Worm (Caenorhabditis elegans) whole organism, young adult: ENCODE results near the gene col-40.

ENCODE experiments used
- B0019.2 ChIP-seq: fragments of 200-800 bp; sonication (Bioruptor generic); conservative IDR thresholded peaks from 2 replicates; pipeline ENCODE4 v1.3.6; 2022; ENCODE audit warnings: missing genetic modification reagents, missing genetic modification characterization, missing compliant biosample characterization
- B0261.1 ChIP-seq: sonication (generic microtip); optimal IDR thresholded peaks from 2 replicates; lab custom pipeline; 2016; ENCODE audit warnings: mild to moderate bottlenecking, missing genetic modification characterization, moderate library complexity, missing compliant biosample characterization
- F23B12.7 ChIP-seq: sonication (generic microtip); optimal IDR thresholded peaks from 2 replicates; lab custom pipeline; 2017; ENCODE audit warnings: missing genetic modification characterization, mild to moderate bottlenecking, missing compliant biosample characterization, antibody characterized with exemption, moderate library complexity; ENCODE audit not compliant: insufficient read depth
- F33H1.4 ChIP-seq: fragments of 200-800 bp; sonication (Bioruptor generic); IDR thresholded peaks from 2 replicates; pipeline ENCODE4 v1.3.6; 2022; ENCODE audit warnings: missing genetic modification reagents, missing genetic modification characterization, missing compliant biosample characterization
- F52B5.7 ChIP-seq: sonication (generic microtip); optimal IDR thresholded peaks from 2 replicates; lab custom pipeline; 2016; ENCODE audit warnings: mild to moderate bottlenecking, missing genetic modification characterization, missing compliant biosample characterization
- K12H6.12 ChIP-seq: fragments of 200-800 bp; sonication (Bioruptor generic); optimal IDR thresholded peaks from 2 replicates; lab custom pipeline; 2018; ENCODE audit warnings: mild to moderate bottlenecking, missing genetic modification characterization, missing compliant biosample characterization
- Y53G8AR.9 ChIP-seq: fragments of 200-800 bp; sonication (Bioruptor generic); conservative IDR thresholded peaks from 2 replicates; pipeline ENCODE4 v1.3.6; 2022; ENCODE audit warnings: missing genetic modification reagents, missing genetic modification characterization, missing compliant biosample characterization
- Y67H2A.10 ChIP-seq: fragments of 200-800 bp; sonication (Bioruptor generic); conservative IDR thresholded peaks from 2 replicates; pipeline ENCODE4 v1.3.6; 2022; ENCODE audit warnings: missing genetic modification reagents, missing genetic modification characterization, missing compliant biosample characterization
- ZK185.1 ChIP-seq: sonication (generic microtip); optimal IDR thresholded peaks from 2 replicates; lab custom pipeline; 2016; ENCODE audit warnings: mild to moderate bottlenecking, missing genetic modification characterization, missing compliant biosample characterization; ENCODE audit not compliant: poor library complexity, severe bottlenecking
- akir-1 ChIP-seq: fragments of 200-800 bp; sonication (Bioruptor generic); optimal IDR thresholded peaks from 2 replicates; lab custom pipeline; 2018; ENCODE audit warnings: mild to moderate bottlenecking, missing genetic modification characterization, moderate library complexity, missing compliant biosample characterization
- aptf-2 ChIP-seq: fragments of 200-800 bp; sonication (Bioruptor generic); conservative IDR thresholded peaks from 2 replicates; pipeline ENCODE4 v1.3.6; 2022; ENCODE audit warnings: missing genetic modification reagents, missing genetic modification characterization, missing compliant biosample characterization
- bed-2 ChIP-seq: fragments of 200-800 bp; sonication (Bioruptor generic); IDR thresholded peaks from 2 replicates; pipeline ENCODE4 v1.3.6; 2022; ENCODE audit warnings: missing genetic modification reagents, missing genetic modification characterization, missing compliant biosample characterization
- ccch-3 ChIP-seq: fragments of 200-800 bp; sonication (Bioruptor generic); optimal IDR thresholded peaks from 2 replicates; lab custom pipeline; 2018; ENCODE audit warnings: mild to moderate bottlenecking, missing genetic modification characterization, missing compliant biosample characterization
- cebp-1 ChIP-seq, 2 experiments: fragments of 200-800 bp in 1 of 2; sonication (Bioruptor generic) in 1 of 2; sonication (generic microtip) in 1 of 2; IDR thresholded peaks in 1 of 2; optimal IDR thresholded peaks in 1 of 2; 2 replicates each; pipeline versions ENCODE4 v1.3.6 to Lab custom; 2017 to 2022; ENCODE audit warnings: missing compliant biosample characterization in 2 of 2, missing genetic modification characterization in 2 of 2, mild to moderate bottlenecking in 1 of 2, missing genetic modification reagents in 1 of 2, moderate library complexity in 1 of 2
- chd-7 ChIP-seq: sonication (generic microtip); optimal IDR thresholded peaks from 2 replicates; lab custom pipeline; 2016; ENCODE audit warnings: mild to moderate bottlenecking, missing genetic modification characterization, moderate library complexity, missing compliant biosample characterization
- die-1 ChIP-seq: sonication (generic microtip); optimal IDR thresholded peaks from 2 replicates; lab custom pipeline; 2016; ENCODE audit warnings: missing genotype, mild to moderate bottlenecking, missing genetic modification characterization, missing compliant biosample characterization
- dpff-1 ChIP-seq: sonication (generic microtip); optimal IDR thresholded peaks from 2 replicates; lab custom pipeline; 2017; ENCODE audit warnings: mild to moderate bottlenecking, missing genetic modification characterization, missing compliant biosample characterization
- dpl-1 ChIP-seq: fragments of 150-350 bp; optimal IDR thresholded peaks from 2 replicates; lab custom pipeline; 2014; ENCODE audit warnings: missing biosample characterization, missing genetic modification reagents, missing genetic modification characterization
- efl-1 ChIP-seq: fragments of 150-350 bp; optimal IDR thresholded peaks from 2 replicates; lab custom pipeline; 2014; ENCODE audit warnings: missing biosample characterization, missing genetic modification reagents, missing genetic modification characterization
- egl-44 ChIP-seq: fragments of 200-800 bp; sonication (Bioruptor generic); IDR thresholded peaks from 2 replicates; pipeline ENCODE4 v1.3.6; 2022; ENCODE audit warnings: missing genetic modification reagents, missing genetic modification characterization, missing compliant biosample characterization
- him-1 ChIP-seq: sonication (generic microtip); optimal IDR thresholded peaks from 2 replicates; lab custom pipeline; 2016; ENCODE audit warnings: missing genotype, missing genetic modification reagents, missing genetic modification characterization, missing compliant biosample characterization
- hmg-1.2 ChIP-seq: fragments of 200-800 bp; sonication (Bioruptor generic); IDR thresholded peaks from 2 replicates; pipeline ENCODE4 v1.3.6; 2022; ENCODE audit warnings: missing genetic modification reagents, missing genetic modification characterization, missing compliant biosample characterization
- hmg-20 ChIP-seq: fragments of 200-800 bp; sonication (Bioruptor generic); IDR thresholded peaks from 2 replicates; pipeline ENCODE4 v1.3.6; 2022; ENCODE audit warnings: missing genetic modification reagents, missing genetic modification characterization, missing compliant biosample characterization
- hrde-1 ChIP-seq: sonication (generic microtip); optimal IDR thresholded peaks from 2 replicates; lab custom pipeline; 2016; ENCODE audit warnings: missing genetic modification characterization, mild to moderate bottlenecking, missing compliant biosample characterization, moderate library complexity, missing genotype, missing genetic modification reagents, borderline replicate concordance
- lag-1 ChIP-seq: fragments of 200-800 bp; sonication (Bioruptor generic); IDR thresholded peaks from 2 replicates; pipeline ENCODE4 v1.3.6; 2022; ENCODE audit warnings: missing genetic modification reagents, missing genetic modification characterization, missing compliant biosample characterization
- lsl-1 ChIP-seq: fragments of 200-800 bp; sonication (Bioruptor generic); optimal IDR thresholded peaks from 2 replicates; lab custom pipeline; 2018; ENCODE audit warnings: mild to moderate bottlenecking, missing genetic modification characterization, moderate library complexity, missing compliant biosample characterization
- lsy-27 ChIP-seq: sonication (generic microtip); optimal IDR thresholded peaks from 2 replicates; lab custom pipeline; 2017; ENCODE audit warnings: missing genetic modification characterization, mild to moderate bottlenecking, missing compliant biosample characterization, antibody characterized with exemption, missing genotype, borderline replicate concordance; ENCODE audit not compliant: insufficient read depth
- madf-10 ChIP-seq: sonication (generic microtip); optimal IDR thresholded peaks from 2 replicates; lab custom pipeline; 2016; ENCODE audit warnings: mild to moderate bottlenecking, missing genetic modification characterization, missing compliant biosample characterization
- nhr-120 ChIP-seq: fragments of 200-800 bp; sonication (Bioruptor generic); IDR thresholded peaks from 2 replicates; pipeline ENCODE4 v1.3.6; 2022; ENCODE audit warnings: missing genetic modification characterization, missing compliant biosample characterization
- nhr-80 ChIP-seq: sonication (generic microtip); optimal IDR thresholded peaks from 2 replicates; lab custom pipeline; 2016; ENCODE audit warnings: missing genetic modification characterization, missing compliant biosample characterization
- pbrm-1 ChIP-seq: fragments of 200-800 bp; sonication (Bioruptor generic); IDR thresholded peaks from 2 replicates; pipeline ENCODE4 v1.3.6; 2022; ENCODE audit warnings: missing genetic modification reagents, missing genetic modification characterization, missing compliant biosample characterization
- pha-4 ChIP-seq: fragments of 150-350 bp; sonication (generic microtip); optimal IDR thresholded peaks from 2 replicates; lab custom pipeline; 2014; ENCODE audit warnings: missing biosample characterization, missing genetic modification reagents, missing genetic modification characterization
- rec-8 ChIP-seq, 2 experiments: sonication (generic microtip); optimal IDR thresholded peaks; 2 replicates each; lab custom pipeline; 2016; ENCODE audit warnings: mild to moderate bottlenecking in 2 of 2, missing genetic modification characterization in 2 of 2, missing genetic modification reagents in 2 of 2, missing genotype in 2 of 2, missing biosample characterization in 1 of 2, missing compliant biosample characterization in 1 of 2, moderate library complexity in 1 of 2
- rpc-1 ChIP-seq, 2 experiments: fragments of 150-350 bp in 1 of 2; sonication (generic microtip) in 1 of 2; optimal IDR thresholded peaks; 2 replicates each; lab custom pipeline; 2014 to 2018; ENCODE audit warnings: missing biosample characterization in 1 of 2, missing genetic modification characterization in 1 of 2, missing genetic modification reagents in 1 of 2, missing genotype in 1 of 2
- sea-2 ChIP-seq: fragments of 200-800 bp; sonication (Bioruptor generic); IDR thresholded peaks from 2 replicates; pipeline ENCODE4 v1.3.6; 2022; ENCODE audit warnings: missing genetic modification characterization, missing compliant biosample characterization
- snpc-1.1 ChIP-seq: sonication (generic microtip); optimal IDR thresholded peaks from 2 replicates; lab custom pipeline; 2017; ENCODE audit warnings: missing genetic modification characterization, mild to moderate bottlenecking, missing compliant biosample characterization, antibody characterized with exemption, moderate library complexity, missing genotype, missing genetic modification reagents; ENCODE audit not compliant: insufficient read depth
- snpc-1.3 ChIP-seq: sonication (generic microtip); optimal IDR thresholded peaks from 2 replicates; lab custom pipeline; 2017; ENCODE audit warnings: missing genetic modification characterization, mild to moderate bottlenecking, missing compliant biosample characterization, antibody characterized with exemption, moderate library complexity, missing genotype, missing genetic modification reagents; ENCODE audit not compliant: insufficient read depth
- tbp1 ChIP-seq: fragments of 200-800 bp; sonication (Bioruptor generic); optimal IDR thresholded peaks from 2 replicates; lab custom pipeline; 2018; ENCODE audit warnings: mild to moderate bottlenecking, missing genetic modification characterization, missing compliant biosample characterization
- zfh-2 ChIP-seq: fragments of 200-800 bp; sonication (Bioruptor generic); conservative IDR thresholded peaks from 2 replicates; pipeline ENCODE4 v1.3.6; 2022; ENCODE audit warnings: missing genetic modification reagents, missing genetic modification characterization, missing compliant biosample characterization
- ztf-18 ChIP-seq: sonication (generic microtip); optimal IDR thresholded peaks from 2 replicates; lab custom pipeline; 2016; ENCODE audit warnings: missing genotype, mild to moderate bottlenecking, missing genetic modification characterization, missing compliant biosample characterization
- ztf-26 ChIP-seq: sonication (generic microtip); optimal IDR thresholded peaks from 2 replicates; lab custom pipeline; 2017; ENCODE audit warnings: missing genetic modification characterization, missing compliant biosample characterization

Gene col-40

DNA sequence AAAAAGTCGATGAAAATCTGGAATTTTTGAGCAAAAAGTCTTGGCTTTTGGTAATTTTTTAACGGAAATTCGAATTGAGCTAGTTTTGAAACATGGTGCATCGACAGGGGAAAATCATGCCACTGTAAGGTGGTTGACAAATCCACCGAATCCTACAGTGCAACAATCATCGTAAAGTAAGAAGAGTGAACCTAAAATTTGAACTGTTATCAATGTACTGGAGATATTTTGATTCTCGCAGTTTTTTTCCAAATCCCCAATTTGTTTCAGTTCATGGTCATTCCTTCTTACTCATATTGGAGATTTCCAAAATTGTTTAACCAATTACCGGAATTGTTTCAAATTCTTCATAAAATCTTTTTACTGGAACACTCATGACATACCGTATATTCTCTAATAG, 46.0 kb upstream of the col-40 start (continued):
- no peak for TF ChIP-seq aptf-2 (GFP tag; lab: Robert Waterston, UW)
- TF ChIP-seq bed-2 (GFP tag; lab: Robert Waterston, UW): no peak
- TF ChIP-seq ccch-3: no peak
- TF ChIP-seq lag-1 (GFP tag; lab: Robert Waterston, UW): no peak
- TF ChIP-seq snpc-1.3: no peak
- TF ChIP-seq lsy-27 (tag; lab: Kevin White, UChicago): no peak
- no peak for TF ChIP-seq sea-2 (GFP tag; lab: Robert Waterston, UW)
- no peak for TF ChIP-seq F52B5.7
- TF ChIP-seq B0019.2: no peak
- TF ChIP-seq tbp1 (GFP tag; lab: Kevin White, UChicago): no peak
- TF ChIP-seq efl-1: no peak
- TF ChIP-seq lsl-1 (GFP tag; lab: Kevin White, UChicago): no peak
- TF ChIP-seq F23B12.7 (tag; lab: Kevin White, UChicago): no peak
- no peak for TF ChIP-seq zfh-2 (GFP tag; lab: Robert Waterston, UW)
- no peak for TF ChIP-seq pha-4
- TF ChIP-seq die-1 (tag; lab: Kevin White, UChicago): no peak
- peak; percentile 22 for TF ChIP-seq hrde-1 (tag; lab: Kevin White, UChicago)
- 0 out of 2 replicates have a peak, but pooled peaks have one; percentile 34 for TF ChIP-seq pbrm-1 (GFP tag; lab: Robert Waterston, UW)
- TF ChIP-seq K12H6.12: no peak
- peak; percentile 20 for TF ChIP-seq ZK185.1 (tag; lab: Kevin White, UChicago)
- no peak for TF ChIP-seq madf-10 (tag; lab: Kevin White, UChicago)
- no peak for TF ChIP-seq rec-8 (tag; optimal IDR thresholded peaks at IDR 0.05; lab: Kevin White, UChicago)
- TF ChIP-seq rpc-1 (optimal IDR thresholded peaks at IDR 0.05; lab: Kevin White, UChicago): no peak
- no peak for TF ChIP-seq rpc-1 (tag; optimal IDR thresholded peaks at IDR 0.05; lab: Kevin White, UChicago)
- no peak for TF ChIP-seq egl-44 (GFP tag; lab: Robert Waterston, UW)
- TF ChIP-seq snpc-1.1 (tag; lab: Kevin White, UChicago): no peak
- no peak for TF ChIP-seq cebp-1 (GFP tag; IDR thresholded peaks at IDR 0.05; lab: Robert Waterston, UW)
- peak; percentile 25 for TF ChIP-seq cebp-1 (tag; optimal IDR thresholded peaks at IDR 0.05; lab: Kevin White, UChicago)
- TF ChIP-seq chd-7 (tag; lab: Kevin White, UChicago): peak; percentile 24
- TF ChIP-seq ztf-18: no peak
- peak; percentile 45; the same call in 1 of the 2 replicates for TF ChIP-seq Y53G8AR.9 (GFP tag; lab: Robert Waterston, UW)
- no peak for TF ChIP-seq hmg-1.2 (GFP tag; lab: Robert Waterston, UW)
- TF ChIP-seq, all 124 proteins: peak for 13

DNA sequence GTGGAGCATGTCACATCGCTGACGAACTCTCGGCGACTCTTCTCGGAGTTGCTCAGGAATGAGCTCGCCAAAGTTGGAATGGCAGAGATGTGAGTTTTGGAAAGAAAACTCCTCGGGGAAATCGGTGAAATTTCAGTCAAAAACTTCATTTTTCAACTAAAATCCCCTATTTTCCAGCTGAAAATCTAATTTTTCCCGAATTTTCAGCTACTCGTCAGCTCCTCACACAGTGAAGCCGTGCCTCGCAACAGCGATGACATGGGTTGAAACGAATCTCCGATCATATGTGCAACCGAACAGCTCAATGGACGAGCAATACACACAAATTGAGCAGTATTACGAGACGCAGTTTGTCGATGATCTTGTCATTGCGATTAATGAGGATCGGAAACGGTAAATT, 45.0 kb upstream of the col-40 start:
- TF ChIP-seq pbrm-1 (GFP tag; lab: Robert Waterston, UW) (no peak), F33H1.4 (GFP tag; lab: Robert Waterston, UW) (no peak), Y67H2A.10 (GFP tag; lab: Robert Waterston, UW) (no peak), ztf-26 (tag; lab: Kevin White, UChicago) (no peak), nhr-120 (GFP tag; lab: Robert Waterston, UW) (no peak), dpl-1 (GFP tag; lab: Kevin White, UChicago) (no peak), rpc-1 (optimal IDR thresholded peaks at IDR 0.05; lab: Kevin White, UChicago) (no peak), rpc-1 (tag; optimal IDR thresholded peaks at IDR 0.05; lab: Kevin White, UChicago) (no peak), B0261.1 (no peak), hmg-1.2 (GFP tag; lab: Robert Waterston, UW) (no peak), pha-4 (no peak), dpff-1 (tag; lab: Kevin White, UChicago) (no peak), akir-1 (no peak), hmg-20 (GFP tag; lab: Robert Waterston, UW) (no peak), nhr-80 (tag; lab: Kevin White, UChicago) (no peak), B0019.2 (no peak), him-1 (tag; lab: Kevin White, UChicago) (no peak), ZK185.1 (tag; lab: Kevin White, UChicago) (no peak)
- TF ChIP-seq, all 124 proteins: peak for 0
